Fruit fly (Drosophila melanogaster) whole organism, embryonic: Measurements from ENCODE around the gene Myo95E.

Experiments used
- Atf-2 ChIP-seq: fragments of 200-800 bp; sonication (Bioruptor generic); optimal IDR thresholded peaks from 2 replicates; lab custom pipeline; 2016; ENCODE audit warnings: missing biosample characterization, missing genetic modification characterization
- CG11456 ChIP-seq: fragments of 200-800 bp; sonication (Bioruptor generic); IDR thresholded peaks from 3 replicates; pipeline ENCODE4 v1.3.6; 2022; ENCODE audit warnings: missing biosample characterization, missing genetic modification characterization
- CG11695 ChIP-seq: fragments of 200-800 bp; sonication (Bioruptor generic); IDR thresholded peaks from 3 replicates; pipeline ENCODE4 v1.3.6; 2022; ENCODE audit warnings: missing biosample characterization, missing genetic modification characterization
- CG11696 ChIP-seq: fragments of 200-800 bp; sonication (Bioruptor generic); IDR thresholded peaks from 2 replicates; pipeline ENCODE4 v1.3.6; 2022; ENCODE audit warnings: missing biosample characterization, missing genetic modification characterization
- CG12236 ChIP-seq: fragments of 200-800 bp; sonication (Bioruptor generic); optimal IDR thresholded peaks from 2 replicates; lab custom pipeline; 2016; ENCODE audit warnings: missing biosample characterization, missing genetic modification characterization
- CG13424 ChIP-seq: fragments of 200-800 bp; sonication (Bioruptor generic); optimal IDR thresholded peaks from 2 replicates; lab custom pipeline; 2019; ENCODE audit warnings: missing biosample characterization, mild to moderate bottlenecking, missing genetic modification characterization, moderate library complexity
- CG13775 ChIP-seq: fragments of 200-800 bp; sonication (Bioruptor generic); optimal IDR thresholded peaks from 3 replicates; lab custom pipeline; 2017; ENCODE audit warnings: missing biosample characterization, mild to moderate bottlenecking, missing genetic modification characterization
- CG1832 ChIP-seq: fragments of 200-800 bp; sonication (Bioruptor generic); optimal IDR thresholded peaks from 2 replicates; lab custom pipeline; 2017; ENCODE audit warnings: missing biosample characterization, mild to moderate bottlenecking, missing genetic modification characterization, inconsistent platforms
- CG18599 ChIP-seq: fragments of 200-800 bp; sonication (Bioruptor generic); optimal IDR thresholded peaks from 3 replicates; lab custom pipeline; 2017; ENCODE audit warnings: missing biosample characterization, missing genetic modification characterization, mild to moderate bottlenecking, moderate library complexity, missing genetic modification reagents
- CG31224 ChIP-seq: fragments of 200-800 bp; sonication (Bioruptor generic); IDR thresholded peaks from 2 replicates; pipeline ENCODE4 v1.3.6; 2022; ENCODE audit warnings: missing biosample characterization, missing genetic modification characterization
- CG31441 ChIP-seq: fragments of 200-800 bp; sonication (Bioruptor generic); IDR thresholded peaks from 2 replicates; pipeline ENCODE4 v1.3.6; 2022; ENCODE audit warnings: missing biosample characterization, missing genetic modification characterization
- CG3726 ChIP-seq: fragments of 200-800 bp; sonication (Bioruptor generic); IDR thresholded peaks from 3 replicates; pipeline ENCODE4, ENCODE4 v1.3.6; 2022; ENCODE audit warnings: missing biosample characterization, missing genetic modification characterization
- CG3847 ChIP-seq: fragments of 200-800 bp; sonication (Bioruptor generic); IDR thresholded peaks from 2 replicates; pipeline ENCODE4 v1.3.6; 2022; ENCODE audit warnings: missing biosample characterization, missing genetic modification characterization
- CG4360 ChIP-seq: fragments of 200-800 bp; sonication (Bioruptor generic); IDR thresholded peaks from 2 replicates; pipeline ENCODE4 v1.3.6; 2022; ENCODE audit warnings: missing biosample characterization, missing genetic modification characterization
- CG4707 ChIP-seq: fragments of 200-800 bp; sonication (Bioruptor generic); optimal IDR thresholded peaks from 2 replicates; lab custom pipeline; 2018; ENCODE audit warnings: missing biosample characterization, mild to moderate bottlenecking, missing genetic modification characterization, moderate library complexity
- CG4730 ChIP-seq: fragments of 200-800 bp; sonication (Bioruptor generic); IDR thresholded peaks from 2 replicates; pipeline ENCODE4 v1.3.6; 2022; ENCODE audit warnings: missing biosample characterization, missing genetic modification characterization
- CG4820 ChIP-seq: fragments of 200-800 bp; sonication (Bioruptor generic); optimal IDR thresholded peaks from 3 replicates; lab custom pipeline; 2016; ENCODE audit warnings: missing biosample characterization, missing genetic modification characterization
- CG4854 ChIP-seq: fragments of 200-800 bp; sonication (Bioruptor generic); optimal IDR thresholded peaks from 2 replicates; lab custom pipeline; 2016; ENCODE audit warnings: missing biosample characterization, missing genetic modification characterization, inconsistent platforms
- CG6254 ChIP-seq: fragments of 200-800 bp; sonication (Bioruptor generic); optimal IDR thresholded peaks from 3 replicates; lab custom pipeline; 2017; ENCODE audit warnings: mild to moderate bottlenecking, missing biosample characterization, missing genetic modification reagents, missing genetic modification characterization
- CG8388 ChIP-seq: fragments of 200-800 bp; sonication (Bioruptor generic); optimal IDR thresholded peaks from 2 replicates; lab custom pipeline; 2019; ENCODE audit warnings: missing biosample characterization, mild to moderate bottlenecking, missing genetic modification characterization, moderate library complexity
- CG9817 ChIP-seq: fragments of 200-800 bp; sonication (Bioruptor generic); optimal IDR thresholded peaks from 2 replicates; lab custom pipeline; 2018; ENCODE audit warnings: missing biosample characterization, mild to moderate bottlenecking, missing genetic modification characterization, moderate library complexity
- Dad ChIP-seq: fragments of 200-800 bp; sonication (Bioruptor generic); optimal IDR thresholded peaks from 3 replicates; lab custom pipeline; 2016; ENCODE audit warnings: missing biosample characterization, missing genetic modification characterization
- Dbx ChIP-seq: fragments of 200-800 bp; sonication (Bioruptor generic); IDR thresholded peaks from 3 replicates; pipeline ENCODE4 v1.3.6; 2022; ENCODE audit warnings: missing biosample characterization, missing genetic modification characterization
- Dek ChIP-seq: fragments of 200-800 bp; sonication (Bioruptor generic); optimal IDR thresholded peaks from 3 replicates; lab custom pipeline; 2019; ENCODE audit warnings: missing biosample characterization, mild to moderate bottlenecking, missing genetic modification characterization, moderate library complexity
- Fer2 ChIP-seq: fragments of 200-800 bp; sonication (Bioruptor generic); optimal IDR thresholded peaks from 2 replicates; lab custom pipeline; 2018; ENCODE audit warnings: missing biosample characterization, mild to moderate bottlenecking, missing genetic modification characterization, moderate library complexity
- H2.0 ChIP-seq: fragments of 200-800 bp; sonication (Bioruptor generic); IDR thresholded peaks from 2 replicates; pipeline ENCODE4 v1.3.6; 2022; ENCODE audit warnings: missing biosample characterization, missing genetic modification characterization
- HHEX ChIP-seq: fragments of 200-800 bp; sonication (Bioruptor generic); optimal IDR thresholded peaks from 3 replicates; lab custom pipeline; 2017; ENCODE audit warnings: missing biosample characterization, mild to moderate bottlenecking, missing genetic modification characterization, missing genetic modification reagents
- Mrtf ChIP-seq: fragments of 200-800 bp; sonication (Bioruptor generic); IDR thresholded peaks from 3 replicates; pipeline ENCODE4 v1.3.6; 2022; ENCODE audit warnings: missing biosample characterization, missing genetic modification characterization
- Nf-YB ChIP-seq: fragments of 200-800 bp; sonication (Bioruptor generic); optimal IDR thresholded peaks from 3 replicates; lab custom pipeline; 2019; ENCODE audit warnings: missing biosample characterization, mild to moderate bottlenecking, missing genetic modification characterization, moderate library complexity
- Oaz ChIP-seq: fragments of 200-800 bp; sonication (Bioruptor generic); IDR thresholded peaks from 2 replicates; pipeline ENCODE4 v1.3.6; 2022; ENCODE audit warnings: missing biosample characterization, missing genetic modification characterization
- Optix ChIP-seq: fragments of 200-800 bp; sonication (Bioruptor generic); IDR thresholded peaks from 3 replicates; pipeline ENCODE4 v1.3.6; 2022; ENCODE audit warnings: missing biosample characterization, missing genetic modification characterization
- Pdp1 ChIP-seq, 2 experiments: fragments of 200-800 bp; sonication (Bioruptor generic); optimal IDR thresholded peaks; 3 replicates each; lab custom pipeline; 2016; ENCODE audit warnings: missing biosample characterization in 2 of 2, missing genetic modification characterization in 2 of 2, mild to moderate bottlenecking in 1 of 2, moderate library complexity in 1 of 2
- abd-A ChIP-seq: fragments of 200-800 bp; sonication (Bioruptor generic); optimal IDR thresholded peaks from 3 replicates; lab custom pipeline; 2019; ENCODE audit warnings: missing biosample characterization, mild to moderate bottlenecking, missing genetic modification characterization, moderate library complexity
- bsh ChIP-seq, 2 experiments: fragments of 200-800 bp; sonication (Bioruptor generic); optimal IDR thresholded peaks; 2 replicates each; lab custom pipeline; 2017 to 2018; ENCODE audit warnings: mild to moderate bottlenecking in 2 of 2, missing biosample characterization in 2 of 2, missing genetic modification characterization in 2 of 2, moderate library complexity in 1 of 2
- cato ChIP-seq: fragments of 200-800 bp; sonication (Bioruptor generic); optimal IDR thresholded peaks from 2 replicates; lab custom pipeline; 2016; ENCODE audit warnings: missing biosample characterization, missing genetic modification characterization, borderline replicate concordance
- chm ChIP-seq: fragments of 200-800 bp; sonication (Bioruptor generic); IDR thresholded peaks from 2 replicates; pipeline ENCODE4 v1.3.6; 2022; ENCODE audit warnings: missing biosample characterization, missing genetic modification characterization
- emc ChIP-seq: fragments of 200-800 bp; sonication (Bioruptor generic); optimal IDR thresholded peaks from 2 replicates; lab custom pipeline; 2016; ENCODE audit warnings: missing biosample characterization, missing genetic modification characterization
- fd102C ChIP-seq: fragments of 200-800 bp; sonication (Bioruptor generic); optimal IDR thresholded peaks from 2 replicates; lab custom pipeline; 2018; ENCODE audit warnings: missing biosample characterization, mild to moderate bottlenecking, missing genetic modification characterization, moderate library complexity
- ftz-f1 ChIP-seq: fragments of 200-800 bp; sonication (Bioruptor generic); optimal IDR thresholded peaks from 2 replicates; lab custom pipeline; 2016; ENCODE audit warnings: missing biosample characterization, missing genetic modification characterization
- gcm ChIP-seq: fragments of 200-800 bp; sonication (Bioruptor generic); optimal IDR thresholded peaks from 2 replicates; lab custom pipeline; 2019; ENCODE audit warnings: missing biosample characterization, mild to moderate bottlenecking, missing genetic modification characterization, moderate library complexity
- gem ChIP-seq: fragments of 200-800 bp; sonication (Bioruptor generic); optimal IDR thresholded peaks from 2 replicates; lab custom pipeline; 2019; ENCODE audit warnings: missing biosample characterization, mild to moderate bottlenecking, missing genetic modification characterization, moderate library complexity
- gt ChIP-seq: fragments of 200-800 bp; sonication (Bioruptor generic); IDR thresholded peaks from 2 replicates; pipeline ENCODE4 v1.3.6; 2022; ENCODE audit warnings: missing biosample characterization, missing genetic modification characterization
- ind ChIP-seq: fragments of 200-800 bp; sonication (Bioruptor generic); optimal IDR thresholded peaks from 3 replicates; lab custom pipeline; 2016; ENCODE audit warnings: missing biosample characterization, missing genetic modification characterization
- insv ChIP-seq, 2 experiments: fragments of 200-800 bp; sonication (Bioruptor generic); optimal IDR thresholded peaks; 3 replicates each; lab custom pipeline; 2016 to 2018; ENCODE audit warnings: missing biosample characterization in 2 of 2, missing genetic modification characterization in 2 of 2
- p53 ChIP-seq: fragments of 200-800 bp; sonication (Bioruptor generic); optimal IDR thresholded peaks from 2 replicates; lab custom pipeline; 2016; ENCODE audit warnings: missing biosample characterization, missing genetic modification characterization
- sens-2 ChIP-seq: fragments of 200-800 bp; sonication (Bioruptor generic); IDR thresholded peaks from 2 replicates; pipeline ENCODE4 v1.3.6; 2022; ENCODE audit warnings: missing biosample characterization, missing genetic modification characterization
- slou ChIP-seq: fragments of 200-800 bp; sonication (Bioruptor generic); optimal IDR thresholded peaks from 3 replicates; lab custom pipeline; 2016; ENCODE audit warnings: missing biosample characterization, missing genetic modification characterization
- slp2 ChIP-seq: fragments of 200-800 bp; sonication (Bioruptor generic); optimal IDR thresholded peaks from 2 replicates; lab custom pipeline; 2016; ENCODE audit warnings: missing biosample characterization, missing genetic modification characterization
- unc-4 ChIP-seq: fragments of 200-800 bp; sonication (Bioruptor generic); IDR thresholded peaks from 2 replicates; pipeline ENCODE4 v1.3.6; 2022; ENCODE audit warnings: missing biosample characterization, missing genetic modification characterization; ENCODE audit not compliant: partially characterized antibody
- yki ChIP-seq: fragments of >200 bp; optimal IDR thresholded peaks from 3 replicates; lab custom pipeline; 2018
- zen2 ChIP-seq: fragments of 200-800 bp; sonication (Bioruptor generic); IDR thresholded peaks from 3 replicates; pipeline ENCODE4 v1.3.6; 2022; ENCODE audit warnings: missing biosample characterization, missing genetic modification characterization; ENCODE audit not compliant: partially characterized antibody

Myo95E gene

DNA sequence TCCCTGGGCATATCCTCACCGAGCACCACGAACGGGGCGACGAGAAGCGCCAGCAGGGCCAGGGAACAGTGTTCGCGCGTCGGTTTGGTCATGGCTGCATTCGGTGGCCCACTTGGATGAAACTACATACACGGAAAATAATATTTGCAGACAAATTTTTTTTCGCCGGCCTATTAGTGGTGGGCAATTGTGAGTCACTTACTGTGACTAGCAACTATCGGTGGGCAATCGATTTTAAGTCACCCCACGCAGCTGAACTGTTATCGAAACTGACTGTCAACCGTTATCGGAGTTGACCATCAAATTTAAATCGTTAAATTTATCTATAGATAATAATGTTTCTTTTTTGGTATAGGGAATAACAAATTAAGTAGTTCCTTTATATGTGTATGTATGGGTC lies 8.1 kb upstream of the Myo95E start, which contains the start of gene CG5510 (continued):
- TF ChIP-seq CG3847 (peak; percentile 54), CG4360 (GFP tag; lab: Robert Waterston, UW) (no peak), zen2 (GFP tag; lab: Robert Waterston, UW) (peak; percentile 97), ftz-f1 (GFP tag; lab: Kevin White, UChicago) (peak; percentile 92), CG11695 (GFP tag; lab: Robert Waterston, UW) (no peak; the same call in 2 of the 3 replicates), emc (GFP tag; lab: Kevin White, UChicago) (no peak), CG4854 (GFP tag; lab: Kevin White, UChicago) (peak; percentile 40), CG11456 (GFP tag; lab: Robert Waterston, UW) (peak; percentile 66; the same call in 2 of the 3 replicates), slp2 (GFP tag; lab: Kevin White, UChicago) (no peak), Oaz (no peak), Dad (GFP tag; lab: Kevin White, UChicago) (peak; percentile 69), gem (tag; lab: Kevin White, UChicago) (no peak), Atf-2 (GFP tag; lab: Kevin White, UChicago) (no peak), bsh (GFP tag; optimal IDR thresholded peaks at IDR 0.05; lab: Kevin White, UChicago) (peak in 1 of 2 experiments; percentile 45), chm (GFP tag; lab: Robert Waterston, UW) (peak; percentile 46; the same call in 1 of the 2 replicates), CG4730 (GFP tag; lab: Robert Waterston, UW) (no peak), CG13424 (tag; lab: Kevin White, UChicago) (peak; percentile 39), gcm (GFP tag; lab: Kevin White, UChicago) (no peak), insv (GFP tag; optimal IDR thresholded peaks at IDR 0.05; lab: Kevin White, UChicago) (no peak), gt (GFP tag; lab: Robert Waterston, UW) (no peak), CG4820 (GFP tag; lab: Kevin White, UChicago) (no peak), CG18599 (GFP tag; lab: Kevin White, UChicago) (no peak), Mrtf (GFP tag; lab: Robert Waterston, UW) (no peak), slou (GFP tag; lab: Kevin White, UChicago) (no peak), CG6254 (no peak), Pdp1 (GFP tag; optimal IDR thresholded peaks at IDR 0.05; lab: Kevin White, UChicago) (peak; percentile 58 to 61), fd102C (GFP tag; lab: Kevin White, UChicago) (no peak), HHEX (GFP tag; lab: Kevin White, UChicago) (peak; percentile 26), CG8388 (GFP tag; lab: Kevin White, UChicago) (peak; percentile 28), CG31224 (GFP tag; lab: Robert Waterston, UW) (peak; percentile 26; the same call in 1 of the 2 replicates), CG12236 (GFP tag; lab: Kevin White, UChicago) (no peak), sens-2 (no peak), p53 (peak; percentile 23), CG1832 (GFP tag; lab: Kevin White, UChicago) (no peak), Optix (GFP tag; lab: Robert Waterston, UW) (no peak), Fer2 (tag; lab: Kevin White, UChicago) (no peak), CG13775 (GFP tag; lab: Kevin White, UChicago) (peak; percentile 38), unc-4 (GFP tag; lab: Robert Waterston, UW) (peak; percentile 98), Nf-YB (GFP tag; lab: Kevin White, UChicago) (peak; percentile 12), CG3726 (GFP tag; lab: Robert Waterston, UW) (no peak), H2.0 (no peak), abd-A (tag; lab: Kevin White, UChicago) (no peak), cato (no peak), yki (lab: Kevin White, UChicago) (no peak), CG9817 (tag; lab: Kevin White, UChicago) (peak; percentile 56), ind (GFP tag; lab: Kevin White, UChicago) (peak; percentile 27), CG4707 (no peak), Dek (peak; percentile 32), CG11696 (GFP tag; lab: Robert Waterston, UW) (no peak), Dbx (peak; percentile 84), CG31441 (GFP tag; lab: Robert Waterston, UW) (peak; percentile 91)
